Fruit fly (Drosophila melanogaster) S2 (cell line): ENCODE results near the gene CG6996.

ENCODE experiments used
- CG8478 ChIP-seq: fragments of >200 bp; optimal IDR thresholded peaks from 2 replicates; lab custom pipeline; 2018
- CTCF ChIP-seq, 2 experiments: fragments of >200 bp; optimal IDR thresholded peaks; 2 replicates each; lab custom pipeline; 2018

DNA sequence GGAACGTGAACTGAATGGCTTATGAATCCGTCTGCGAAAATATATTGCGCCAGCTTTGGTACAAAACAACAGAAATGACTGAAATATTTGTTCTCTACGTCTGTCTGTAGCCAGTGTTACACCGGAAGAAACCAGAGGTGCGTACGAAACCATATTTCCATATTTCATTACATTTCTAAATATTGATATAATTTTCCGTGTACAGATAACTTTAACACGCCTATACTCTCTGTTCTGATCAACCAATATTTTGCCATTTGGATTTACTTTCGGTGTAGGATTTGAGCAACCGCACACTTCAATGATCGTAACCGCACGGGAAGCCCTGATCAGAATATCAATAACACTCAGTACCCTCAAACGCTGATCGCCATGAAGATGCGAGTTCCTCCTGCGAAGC, 12.6 kb upstream of the CG6996 start:
- TF ChIP-seq CG8478 (lab: Kevin White, UChicago), result no peak
- no peak for TF ChIP-seq CTCF (optimal IDR thresholded peaks at IDR 0.05; lab: Kevin White, UChicago)
